Worm (Caenorhabditis elegans) whole organism, mixed stage, embryonic: ENCODE data around the gene K08D10.10.
"Not testable (repeated sequence)": the region's sequence is repeated elsewhere in the genome, so short reads cannot be mapped to it uniquely, and the experiment has no call there.

Source experiments
- M03D4.4 ChIP-seq: sonication (generic microtip); optimal IDR thresholded peaks from 2 replicates; lab custom pipeline; 2017; ENCODE audit warnings: mild to moderate bottlenecking, missing genetic modification characterization, missing compliant biosample characterization
- ceh-43 ChIP-seq: fragments of 200-800 bp; sonication (Bioruptor generic); optimal IDR thresholded peaks from 2 replicates; lab custom pipeline; 2018; ENCODE audit warnings: mild to moderate bottlenecking, missing genetic modification characterization, moderate library complexity, missing compliant biosample characterization
- ceh-83 ChIP-seq: fragments of 200-800 bp; sonication (Bioruptor generic); optimal IDR thresholded peaks from 2 replicates; lab custom pipeline; 2018; ENCODE audit warnings: mild to moderate bottlenecking, missing genetic modification characterization, missing compliant biosample characterization
- ces-1 ChIP-seq: fragments of 150-350 bp; optimal IDR thresholded peaks from 2 replicates; lab custom pipeline; 2014; ENCODE audit warnings: missing biosample characterization, missing genetic modification reagents, missing genetic modification characterization
- cnd-1 ChIP-seq: fragments of 200-800 bp; sonication (Bioruptor generic); optimal IDR thresholded peaks from 2 replicates; lab custom pipeline; 2018; ENCODE audit warnings: mild to moderate bottlenecking, missing genetic modification characterization, missing compliant biosample characterization
- elt-1 ChIP-seq: sonication (generic microtip); optimal IDR thresholded peaks from 2 replicates; lab custom pipeline; 2017; ENCODE audit warnings: missing genetic modification characterization, mild to moderate bottlenecking, missing compliant biosample characterization, antibody characterized with exemption, moderate library complexity, borderline replicate concordance; ENCODE audit not compliant: insufficient read depth
- elt-3 ChIP-seq: fragments of 150-350 bp; optimal IDR thresholded peaks from 2 replicates; lab custom pipeline; 2014; ENCODE audit warnings: missing biosample characterization, missing genetic modification characterization
- ham-2 ChIP-seq: fragments of 200-800 bp; sonication (Bioruptor generic); optimal IDR thresholded peaks from 2 replicates; lab custom pipeline; 2018; ENCODE audit warnings: mild to moderate bottlenecking, missing genetic modification characterization, missing compliant biosample characterization
- hlh-1 ChIP-seq: fragments of 150-350 bp; optimal IDR thresholded peaks from 2 replicates; lab custom pipeline; 2014; ENCODE audit warnings: missing biosample characterization, missing genetic modification reagents, missing genetic modification characterization
- lin-13 ChIP-seq: fragments of 150-350 bp; optimal IDR thresholded peaks from 2 replicates; lab custom pipeline; 2014; ENCODE audit warnings: missing biosample characterization, missing genetic modification characterization
- lin-32 ChIP-seq: fragments of 200-800 bp; sonication (Bioruptor generic); optimal IDR thresholded peaks from 2 replicates; lab custom pipeline; 2018; ENCODE audit warnings: mild to moderate bottlenecking, missing genetic modification characterization, missing compliant biosample characterization
- lsy-2 ChIP-seq: fragments of 150-350 bp; optimal IDR thresholded peaks from 2 replicates; lab custom pipeline; 2014; ENCODE audit warnings: missing biosample characterization, missing genetic modification characterization
- mep-1 ChIP-seq: fragments of 150-350 bp; optimal IDR thresholded peaks from 2 replicates; lab custom pipeline; 2017; ENCODE audit warnings: missing biosample characterization, missing genetic modification reagents, missing genetic modification characterization, inconsistent platforms
- mls-2 ChIP-seq: sonication (generic microtip); optimal IDR thresholded peaks from 2 replicates; lab custom pipeline; 2016; ENCODE audit warnings: mild to moderate bottlenecking, missing genetic modification characterization, moderate library complexity, missing compliant biosample characterization
- nhr-12 ChIP-seq: fragments of 150-350 bp; optimal IDR thresholded peaks from 2 replicates; lab custom pipeline; 2014; ENCODE audit warnings: missing biosample characterization, missing genetic modification characterization
- nhr-2 ChIP-seq: fragments of 150-350 bp; optimal IDR thresholded peaks from 2 replicates; lab custom pipeline; 2014; ENCODE audit warnings: missing biosample characterization, missing genetic modification characterization
- nhr-237 ChIP-seq: fragments of 150-350 bp; optimal IDR thresholded peaks from 2 replicates; lab custom pipeline; 2014; ENCODE audit warnings: missing biosample characterization, missing genetic modification characterization
- nhr-28 ChIP-seq: fragments of 150-350 bp; optimal IDR thresholded peaks from 2 replicates; lab custom pipeline; 2014; ENCODE audit warnings: missing biosample characterization, missing genetic modification characterization
- nhr-76 ChIP-seq: sonication (generic microtip); optimal IDR thresholded peaks from 2 replicates; lab custom pipeline; 2017; ENCODE audit warnings: missing biosample characterization, missing genetic modification characterization
- pha-4 ChIP-seq: fragments of 150-350 bp; optimal IDR thresholded peaks from 2 replicates; lab custom pipeline; 2018; ENCODE audit warnings: missing biosample characterization, missing genetic modification reagents, missing genetic modification characterization
- sem-2 ChIP-seq: fragments of 200-800 bp; sonication (Bioruptor generic); optimal IDR thresholded peaks from 2 replicates; lab custom pipeline; 2018; ENCODE audit warnings: mild to moderate bottlenecking, missing genetic modification characterization, missing compliant biosample characterization
- snpc-4 ChIP-seq: fragments of 150-350 bp; optimal IDR thresholded peaks from 2 replicates; lab custom pipeline; 2014; ENCODE audit warnings: missing biosample characterization, missing genetic modification characterization
- sptf-1 ChIP-seq: sonication (generic microtip); optimal IDR thresholded peaks from 2 replicates; lab custom pipeline; 2017; ENCODE audit warnings: mild to moderate bottlenecking, missing genetic modification characterization, moderate library complexity, missing compliant biosample characterization
- tbx-8 ChIP-seq: fragments of 200-800 bp; sonication (Bioruptor generic); optimal IDR thresholded peaks from 2 replicates; lab custom pipeline; 2018; ENCODE audit warnings: mild to moderate bottlenecking, missing genetic modification characterization, moderate library complexity, missing compliant biosample characterization
- unc-120 ChIP-seq: sonication (generic microtip); optimal IDR thresholded peaks from 2 replicates; lab custom pipeline; 2017; ENCODE audit warnings: missing genetic modification characterization, missing compliant biosample characterization; ENCODE audit not compliant: poor library complexity, severe bottlenecking
- unc-62 ChIP-seq: fragments of 150-350 bp; optimal IDR thresholded peaks from 2 replicates; lab custom pipeline; 2014; ENCODE audit warnings: missing biosample characterization, missing genetic modification reagents, missing genetic modification characterization
- zip-8 ChIP-seq: fragments of 150-350 bp; optimal IDR thresholded peaks from 2 replicates; lab custom pipeline; 2014; ENCODE audit warnings: missing biosample characterization, missing genetic modification characterization
- ztf-11 ChIP-seq: fragments of 150-350 bp; optimal IDR thresholded peaks from 2 replicates; lab custom pipeline; 2014; ENCODE audit warnings: missing biosample characterization, missing genetic modification characterization

K08D10.10 gene

ce11 chrIV:4140265-4140664 is 11.8 kb upstream of the K08D10.10 start, which contains the start of gene F49F1.18:
TSS of gene F49F1.18 (minus strand) at chrIV:4140365.
- TF ChIP-seq sem-2 (GFP tag; lab: Kevin White, UChicago) (no peak), snpc-4 (tag; lab: Kevin White, UChicago) (no peak), mls-2 (tag; lab: Kevin White, UChicago) (no peak), ceh-83 (no peak), nhr-76 (tag; lab: Kevin White, UChicago) (no peak), nhr-12 (tag; lab: Kevin White, UChicago) (no peak)

- no peak for TF ChIP-seq tbx-8 (GFP tag; lab: Kevin White, UChicago)
- no peak for TF ChIP-seq ztf-11 (tag; lab: Kevin White, UChicago)
- TF ChIP-seq lin-32 (GFP tag; lab: Kevin White, UChicago) = no peak
- TF ChIP-seq lsy-2 = no peak
- TF ChIP-seq ceh-43 = no peak
- TF ChIP-seq zip-8 (tag; lab: Kevin White, UChicago) = no peak
- TF ChIP-seq ham-2 (GFP tag; lab: Kevin White, UChicago) = no peak
These were observed 10.7 kb upstream of the K08D10.10 start, which contains the start of gene F49F1.11 for ce11 chrIV:4141311-4141710. TSS of gene F49F1.11 (minus strand) at chrIV:4141411.

ce11 chrIV:4142986-4143385 is 9.0 kb upstream of the K08D10.10 start, which contains the start of gene F49F1.12:
TSS of gene F49F1.12 (minus strand) at chrIV:4143086.
- TF ChIP-seq elt-1; M03D4.4 (tag; lab: Kevin White, UChicago); zip-8 (tag; lab: Kevin White, UChicago): not testable (repeated sequence)

- TF ChIP-seq nhr-76 (tag; lab: Kevin White, UChicago) = no peak
- TF ChIP-seq ces-1 = no peak
- TF ChIP-seq unc-120 = no peak
- no peak for TF ChIP-seq ceh-43
- TF ChIP-seq unc-62 = no peak
- TF ChIP-seq nhr-12 (tag; lab: Kevin White, UChicago) = no peak
- TF ChIP-seq zip-8 (tag; lab: Kevin White, UChicago) = no peak
- TF ChIP-seq mls-2 (tag; lab: Kevin White, UChicago) = no peak
- TF ChIP-seq nhr-237 (tag; lab: Kevin White, UChicago) = no peak
- TF ChIP-seq elt-1 = no peak
- no peak for TF ChIP-seq lin-32 (GFP tag; lab: Kevin White, UChicago)
- TF ChIP-seq lin-13 (tag; lab: Kevin White, UChicago) = no peak
- no peak for TF ChIP-seq snpc-4 (tag; lab: Kevin White, UChicago)
These were observed 7.3 kb upstream of the K08D10.10 start, which contains the start of gene R07C12.3 for ce11 chrIV:4144784-4145183. TSS of gene R07C12.3 (plus strand) at chrIV:4145084.

ce11 chrIV:4147891-4148290 is 4.1 kb upstream of the K08D10.10 start:
- no peak for TF ChIP-seq mep-1 (tag; lab: Kevin White, UChicago)
- TF ChIP-seq nhr-12 (tag; lab: Kevin White, UChicago) = no peak
- no peak for TF ChIP-seq sptf-1 (tag; lab: Kevin White, UChicago)
- TF ChIP-seq nhr-76 (tag; lab: Kevin White, UChicago) = no peak
- no peak for TF ChIP-seq elt-3 (tag; lab: Kevin White, UChicago)
- TF ChIP-seq nhr-28 (tag; lab: Kevin White, UChicago) = no peak
- TF ChIP-seq ham-2 (GFP tag; lab: Kevin White, UChicago) = no peak
- no peak for TF ChIP-seq nhr-2 (tag; lab: Kevin White, UChicago)
- TF ChIP-seq cnd-1 (tag; lab: Kevin White, UChicago) = no peak
- no peak for TF ChIP-seq lin-13 (tag; lab: Kevin White, UChicago)
- TF ChIP-seq snpc-4 (tag; lab: Kevin White, UChicago) = no peak

ce11 chrIV:4150138-4150537 is 1.9 kb upstream of the K08D10.10 start:
- TF ChIP-seq snpc-4 (tag; lab: Kevin White, UChicago) (no peak), ces-1 (no peak), elt-1 (no peak), ceh-83 (no peak), cnd-1 (tag; lab: Kevin White, UChicago) (no peak), hlh-1 (tag; lab: Kevin White, UChicago) (no peak), elt-3 (tag; lab: Kevin White, UChicago) (no peak), ham-2 (GFP tag; lab: Kevin White, UChicago) (no peak), zip-8 (tag; lab: Kevin White, UChicago) (no peak), pha-4 (tag; lab: Kevin White, UChicago) (no peak)
